Worm (Caenorhabditis elegans) whole organism, L1 larva: ENCODE measurements around the gene F47E1.2.

ENCODE experiments used
- C04F5.9 ChIP-seq: sonication (generic microtip); optimal IDR thresholded peaks from 2 replicates; lab custom pipeline; 2016; ENCODE audit warnings: missing genetic modification characterization, missing compliant biosample characterization
- Y116A8C.19 ChIP-seq: sonication (generic microtip); optimal IDR thresholded peaks from 2 replicates; lab custom pipeline; 2016; ENCODE audit warnings: missing compliant biosample characterization, missing genetic modification characterization, borderline replicate concordance
- aha-1 ChIP-seq: fragments of 150-350 bp; optimal IDR thresholded peaks from 2 replicates; lab custom pipeline; 2014; ENCODE audit warnings: missing biosample characterization, missing genetic modification characterization
- alr-1 ChIP-seq: fragments of 200-800 bp; sonication (Bioruptor generic); optimal IDR thresholded peaks from 2 replicates; lab custom pipeline; 2018; ENCODE audit warnings: borderline replicate concordance, mild to moderate bottlenecking, missing genetic modification characterization, missing compliant biosample characterization
- aly-2 ChIP-seq: fragments of 150-350 bp; optimal IDR thresholded peaks from 2 replicates; lab custom pipeline; 2014; ENCODE audit warnings: missing biosample characterization, missing genetic modification characterization
- ama-1 ChIP-seq: fragments of 150-350 bp; optimal IDR thresholded peaks from 2 replicates; lab custom pipeline; 2014
- blmp-1 ChIP-seq: fragments of 150-350 bp; optimal IDR thresholded peaks from 2 replicates; lab custom pipeline; 2014; ENCODE audit warnings: missing biosample characterization, missing genetic modification characterization
- ceh-8 ChIP-seq: fragments of 200-800 bp; sonication (Bioruptor generic); optimal IDR thresholded peaks from 2 replicates; lab custom pipeline; 2018; ENCODE audit warnings: mild to moderate bottlenecking, missing genetic modification characterization, moderate library complexity, missing compliant biosample characterization
- ceh-88 ChIP-seq: fragments of 200-800 bp; sonication (Bioruptor generic); IDR thresholded peaks from 2 replicates; pipeline ENCODE4 v1.3.6; 2022; ENCODE audit warnings: missing genetic modification characterization, missing compliant biosample characterization
- dpl-1 ChIP-seq, 3 experiments: fragments of 150-350 bp in 2 of 3; sonication (generic microtip) in 1 of 3; optimal IDR thresholded peaks; 2 replicates each; lab custom pipeline; 2014 to 2017; ENCODE audit warnings: missing biosample characterization in 3 of 3, missing genetic modification characterization in 3 of 3, missing genetic modification reagents in 3 of 3
- efl-1 ChIP-seq, 4 experiments: fragments of 150-350 bp; optimal IDR thresholded peaks in 3 of 4; peaks in 1 of 4; 1 replicate in 1 of 4; 2 replicates in 3 of 4; lab custom pipeline; 2014; ENCODE audit warnings: missing biosample characterization in 2 of 4, missing genetic modification characterization in 2 of 4, missing genetic modification reagents in 2 of 4
- egl-27 ChIP-seq, 2 experiments: fragments of 150-350 bp in 1 of 2; sonication (generic microtip); optimal IDR thresholded peaks; 3 replicates each; lab custom pipeline; 2017 to 2018; ENCODE audit warnings: missing biosample characterization in 2 of 2, missing genetic modification characterization in 2 of 2, missing genetic modification reagents in 2 of 2
- fkh-10 ChIP-seq: sonication (generic microtip); optimal IDR thresholded peaks from 2 replicates; lab custom pipeline; 2017; ENCODE audit warnings: missing biosample characterization, missing genetic modification reagents, missing genetic modification characterization
- fkh-4 ChIP-seq: sonication (generic microtip); optimal IDR thresholded peaks from 2 replicates; lab custom pipeline; 2016; ENCODE audit warnings: missing compliant biosample characterization, missing genetic modification characterization, borderline replicate concordance
- grh-1 ChIP-seq: fragments of 200-800 bp; sonication (Bioruptor generic); IDR thresholded peaks from 2 replicates; pipeline ENCODE4 v1.3.6; 2022; ENCODE audit warnings: missing genetic modification reagents, missing genetic modification characterization, missing compliant biosample characterization
- irx-1 ChIP-seq: sonication (generic microtip); optimal IDR thresholded peaks from 2 replicates; lab custom pipeline; 2016; ENCODE audit warnings: missing genetic modification characterization, missing compliant biosample characterization
- isw-1 ChIP-seq: fragments of 200-800 bp; sonication (Bioruptor generic); IDR thresholded peaks from 2 replicates; pipeline ENCODE4 v1.3.6; 2022; ENCODE audit warnings: missing genetic modification characterization, missing compliant biosample characterization
- jun-1 ChIP-seq: fragments of 150-350 bp; optimal IDR thresholded peaks from 2 replicates; lab custom pipeline; 2014; ENCODE audit warnings: missing biosample characterization, missing genetic modification reagents, missing genetic modification characterization
- lin-13 ChIP-seq: fragments of 150-350 bp; optimal IDR thresholded peaks from 2 replicates; lab custom pipeline; 2014; ENCODE audit warnings: missing biosample characterization, missing genetic modification reagents, missing genetic modification characterization
- lin-14 ChIP-seq: fragments of 200-800 bp; sonication (Bioruptor generic); optimal IDR thresholded peaks from 2 replicates; lab custom pipeline; 2018; ENCODE audit warnings: mild to moderate bottlenecking, missing genetic modification characterization, moderate library complexity, missing compliant biosample characterization
- lir-3 ChIP-seq: sonication (generic microtip); optimal IDR thresholded peaks from 2 replicates; lab custom pipeline; 2016; ENCODE audit warnings: mild to moderate bottlenecking, missing genetic modification characterization, moderate library complexity, missing compliant biosample characterization; ENCODE audit not compliant: poor library complexity
- mdl-1 ChIP-seq, 2 experiments: fragments of 150-350 bp; optimal IDR thresholded peaks; 2 replicates each; lab custom pipeline; 2014 to 2017; ENCODE audit warnings: missing biosample characterization in 2 of 2, missing genetic modification characterization in 2 of 2, inconsistent platforms in 1 of 2
- nhr-12 ChIP-seq: sonication (generic microtip); optimal IDR thresholded peaks from 2 replicates; lab custom pipeline; 2017; ENCODE audit warnings: missing biosample characterization, missing genetic modification characterization
- nhr-19 ChIP-seq: fragments of 200-800 bp; sonication (Bioruptor generic); conservative IDR thresholded peaks from 2 replicates; pipeline ENCODE4 v1.3.6; 2022; ENCODE audit warnings: missing genetic modification characterization, missing compliant biosample characterization
- nhr-237 ChIP-seq: fragments of 150-350 bp; optimal IDR thresholded peaks from 2 replicates; lab custom pipeline; 2014; ENCODE audit warnings: missing biosample characterization, missing genetic modification characterization
- nhr-71 ChIP-seq: sonication (generic microtip); optimal IDR thresholded peaks from 2 replicates; lab custom pipeline; 2016; ENCODE audit warnings: mild to moderate bottlenecking, missing genetic modification characterization, moderate library complexity, missing compliant biosample characterization
- nhr-77 ChIP-seq: fragments of 150-350 bp; optimal IDR thresholded peaks from 2 replicates; lab custom pipeline; 2014; ENCODE audit warnings: missing biosample characterization, missing genetic modification characterization
- nhr-84 ChIP-seq: sonication (generic microtip); optimal IDR thresholded peaks from 2 replicates; lab custom pipeline; 2017; ENCODE audit warnings: missing biosample characterization, missing genetic modification characterization
- nhr-85 ChIP-seq: sonication (generic microtip); peaks from one replicate; lab custom pipeline; 2016; ENCODE audit warnings: missing genetic modification characterization, inconsistent platforms, missing compliant biosample characterization
- pag-3 ChIP-seq: sonication (generic microtip); optimal IDR thresholded peaks from 2 replicates; lab custom pipeline; 2017; ENCODE audit warnings: missing genetic modification characterization, mild to moderate bottlenecking, missing compliant biosample characterization, antibody characterized with exemption, borderline replicate concordance; ENCODE audit not compliant: insufficient read depth
- pax-3 ChIP-seq: fragments of 200-800 bp; sonication (Bioruptor generic); optimal IDR thresholded peaks from 2 replicates; lab custom pipeline; 2018; ENCODE audit warnings: mild to moderate bottlenecking, missing genetic modification characterization, moderate library complexity, missing compliant biosample characterization
- snpc-4 ChIP-seq: fragments of 150-350 bp; optimal IDR thresholded peaks from 2 replicates; lab custom pipeline; 2014; ENCODE audit warnings: missing biosample characterization, missing genetic modification characterization
- unc-30 ChIP-seq: sonication (generic microtip); optimal IDR thresholded peaks from 2 replicates; lab custom pipeline; 2017; ENCODE audit warnings: missing biosample characterization, missing genetic modification characterization
- unc-86 ChIP-seq: sonication (generic microtip); optimal IDR thresholded peaks from 2 replicates; lab custom pipeline; 2016; ENCODE audit warnings: missing genetic modification characterization, missing compliant biosample characterization
- xbp-1 ChIP-seq: sonication (generic microtip); optimal IDR thresholded peaks from 2 replicates; lab custom pipeline; 2016; ENCODE audit warnings: missing genetic modification characterization, missing compliant biosample characterization
- zag-1 ChIP-seq: fragments of 150-350 bp; optimal IDR thresholded peaks from 2 replicates; lab custom pipeline; 2014; ENCODE audit warnings: missing biosample characterization, missing genetic modification characterization
- zip-4 ChIP-seq: fragments of 200-800 bp; sonication (Bioruptor generic); optimal IDR thresholded peaks from 2 replicates; lab custom pipeline; 2018; ENCODE audit warnings: mild to moderate bottlenecking, missing genetic modification characterization, moderate library complexity, missing compliant biosample characterization

The F47E1.2 gene

ce11 chrX:9057352-9057751 lies at the start of gene F47E1.2:
F47E1.2 (plus strand) TSS chrX:9057652.
- TF ChIP-seq aly-2 (tag; lab: Kevin White, UChicago) = no peak
- TF ChIP-seq efl-1 (optimal IDR thresholded peaks at IDR 0.05; lab: Kevin White, UChicago) = no peak
- TF ChIP-seq efl-1 (GFP tag; optimal IDR thresholded peaks at IDR 0.05 in 1 of 2; lab: Kevin White, UChicago) = peak in 1 of 2 experiments; percentile 61
- TF ChIP-seq lin-13 = no peak
- TF ChIP-seq snpc-4 (tag; lab: Kevin White, UChicago) = no peak

ce11 chrX:9010418-9010817 lies 47.0 kb upstream of the F47E1.2 start, which contains the start of gene C24A3.9:
C24A3.9 (minus strand) TSS chrX:9010518.
- TF ChIP-seq lir-3 (tag; lab: Kevin White, UChicago) (no peak), pag-3 (tag; lab: Kevin White, UChicago) (no peak), aha-1 (tag; lab: Kevin White, UChicago) (no peak), alr-1 (tag; lab: Kevin White, UChicago) (no peak)

ce11 chrX:9011471-9011870 lies 46.0 kb upstream of the F47E1.2 start:
- no peak for TF ChIP-seq xbp-1 (tag; lab: Kevin White, UChicago)
- TF ChIP-seq nhr-77 (tag; lab: Kevin White, UChicago) = no peak
- no peak for TF ChIP-seq blmp-1 (tag; lab: Kevin White, UChicago)
- TF ChIP-seq Y116A8C.19 = no peak
- TF ChIP-seq egl-27 (tag; optimal IDR thresholded peaks at IDR 0.05; lab: Kevin White, UChicago) = no peak
- TF ChIP-seq, all 84 proteins: peak for 0

- TF ChIP-seq lin-14 (peak; percentile 13), fkh-10 (peak; percentile 54), zag-1 (no peak)
Observed at ce11 chrX:9014451-9014850, 43.0 kb upstream of the F47E1.2 start.

- TF ChIP-seq nhr-85 (tag; lab: Kevin White, UChicago) (no peak), ama-1 (lab: Kevin White, UChicago) (no peak), unc-86 (tag; lab: Kevin White, UChicago) (no peak), C04F5.9 (tag; lab: Kevin White, UChicago) (no peak), fkh-4 (tag; lab: Kevin White, UChicago) (no peak), unc-30 (tag; lab: Kevin White, UChicago) (no peak), xbp-1 (tag; lab: Kevin White, UChicago) (no peak), nhr-77 (tag; lab: Kevin White, UChicago) (no peak), nhr-84 (tag; lab: Kevin White, UChicago) (no peak), fkh-10 (no peak)
Observed at ce11 chrX:9015420-9015819, 42.0 kb upstream of the F47E1.2 start, which contains the start of gene T25B6.4. T25B6.4 (plus strand) TSS chrX:9015720.

ce11 chrX:9021645-9022044 lies 35.8 kb upstream of the F47E1.2 start, which contains the start of gene T25B6.5:
T25B6.5 (minus strand) TSS chrX:9021745.
- TF ChIP-seq egl-27 (tag; optimal IDR thresholded peaks at IDR 0.05; lab: Kevin White, UChicago) = no peak
- TF ChIP-seq nhr-237 = no peak
- no peak for TF ChIP-seq nhr-71 (tag; lab: Kevin White, UChicago)
- no peak for TF ChIP-seq blmp-1 (tag; lab: Kevin White, UChicago)
- no peak for TF ChIP-seq nhr-84 (tag; lab: Kevin White, UChicago)
- TF ChIP-seq grh-1 (GFP tag; lab: Robert Waterston, UW) = no peak
- no peak for TF ChIP-seq unc-30 (tag; lab: Kevin White, UChicago)
- TF ChIP-seq ceh-8 = no peak
- TF ChIP-seq nhr-19 (GFP tag; lab: Robert Waterston, UW) = no peak
- no peak for TF ChIP-seq dpl-1 (GFP tag; optimal IDR thresholded peaks at IDR 0.05; lab: Kevin White, UChicago)
- TF ChIP-seq pax-3 (tag; lab: Kevin White, UChicago) = no peak
- no peak for TF ChIP-seq irx-1 (tag; lab: Kevin White, UChicago)
- TF ChIP-seq ceh-88 (GFP tag; lab: Robert Waterston, UW) = no peak
- TF ChIP-seq fkh-10 = no peak
- TF ChIP-seq mdl-1 (tag; optimal IDR thresholded peaks at IDR 0.05; lab: Kevin White, UChicago) = no peak
- no peak for TF ChIP-seq isw-1
- no peak for TF ChIP-seq jun-1 (tag; lab: Kevin White, UChicago)
- TF ChIP-seq zip-4 (GFP tag; lab: Kevin White, UChicago) = no peak
- TF ChIP-seq nhr-12 (tag; lab: Kevin White, UChicago) = no peak
